Fruit fly (Drosophila melanogaster): ENCODE measurements around the gene CG6980.

The CG6980 gene

dm6 chr3R:24790036-24790435 is 17.4 kb upstream of the CG6980 start, which contains the start of gene CG13634:
CG13634 (minus strand) TSS chr3R:24790136.
- TF ChIP-seq Blimp-1 (GFP tag; optimal IDR thresholded peaks at IDR 0.05) (peak; percentile 60), CG7271 (tag; optimal IDR thresholded peaks at IDR 0.05) (no peak), CG16815 (GFP tag; optimal IDR thresholded peaks at IDR 0.05) (no peak)

- no peak for TF ChIP-seq maf-S (GFP tag; optimal IDR thresholded peaks at IDR 0.05)
- no peak for TF ChIP-seq CG8944 (GFP tag; optimal IDR thresholded peaks at IDR 0.05)
- TF ChIP-seq CTCF (GFP tag; optimal IDR thresholded peaks at IDR 0.05): no peak
- TF ChIP-seq sna (GFP tag; IDR thresholded peaks at IDR 0.05; ENCODE audit: partially characterized antibody): no peak
- peak; percentile 57 for TF ChIP-seq Nf-YC (tag; optimal IDR thresholded peaks at IDR 0.05)
- TF ChIP-seq CG13424 (tag; optimal IDR thresholded peaks at IDR 0.05): peak; percentile 62
- TF ChIP-seq Ptx1 (GFP tag; IDR thresholded peaks at IDR 0.05): 0 out of 2 replicates have a peak, but pooled peaks have one; percentile 21
- peak; percentile 20 for TF ChIP-seq nmo (GFP tag; optimal IDR thresholded peaks at IDR 0.05)
- TF ChIP-seq Dref (GFP tag; IDR thresholded peaks at IDR 0.05): no peak
- TF ChIP-seq CG4730 (GFP tag; IDR thresholded peaks at IDR 0.05): no peak
- TF ChIP-seq CG10321 (GFP tag; IDR thresholded peaks at IDR 0.05): no peak
- no peak for TF ChIP-seq CG10431 (GFP tag; optimal IDR thresholded peaks at IDR 0.05)
- no peak for TF ChIP-seq Atf-2 (GFP tag; optimal IDR thresholded peaks at IDR 0.05)
- no peak for TF ChIP-seq CG3995 (GFP tag; optimal IDR thresholded peaks at IDR 0.05)
- peak; percentile 16; the same call in 1 of the 3 replicates for TF ChIP-seq row (GFP tag; IDR thresholded peaks at IDR 0.05)
- no peak for TF ChIP-seq cas (GFP tag; IDR thresholded peaks at IDR 0.05)
- TF ChIP-seq CG15514 (GFP tag; optimal IDR thresholded peaks at IDR 0.05): peak; percentile 12
- no peak for TF ChIP-seq hkb (optimal IDR thresholded peaks at IDR 0.05)
- TF ChIP-seq hkb (GFP tag; IDR thresholded peaks at IDR 0.05): peak; percentile 15; the same call in 1 of the 2 replicates
- TF ChIP-seq CG8924 (tag; optimal IDR thresholded peaks at IDR 0.05): peak; percentile 52
- TF ChIP-seq salm (tag; optimal IDR thresholded peaks at IDR 0.05): peak; percentile 53
- TF ChIP-seq CG6689 (GFP tag; IDR thresholded peaks at IDR 0.05): peak; percentile 28; the same call in 1 of the 2 replicates
- TF ChIP-seq run (tag; optimal IDR thresholded peaks at IDR 0.05): peak; percentile 30
- TF ChIP-seq nerfin-2 (GFP tag; IDR thresholded peaks at IDR 0.05; ENCODE audit: partially characterized antibody): no peak
- TF ChIP-seq slbo (GFP tag; IDR thresholded peaks at IDR 0.05): 0 out of 2 replicates have a peak, but pooled peaks have one; percentile 12
- TF ChIP-seq CG13123 (GFP tag; optimal IDR thresholded peaks at IDR 0.05): no peak
- TF ChIP-seq HmgZ (tag; optimal IDR thresholded peaks at IDR 0.05): no peak
- TF ChIP-seq CG6854 (GFP tag; optimal IDR thresholded peaks at IDR 0.05): no peak
- no peak for TF ChIP-seq CG7963 (GFP tag; IDR thresholded peaks at IDR 0.05; ENCODE audit: partially characterized antibody)
- TF ChIP-seq CG13296 (GFP tag; optimal IDR thresholded peaks at IDR 0.05): peak; percentile 52
- TF ChIP-seq rib (GFP tag; IDR thresholded peaks at IDR 0.05): no peak
- TF ChIP-seq CoRest (tag; optimal IDR thresholded peaks at IDR 0.05): peak; percentile 29
- peak; percentile 4 for TF ChIP-seq Oli (tag; optimal IDR thresholded peaks at IDR 0.05)
- no peak for TF ChIP-seq CG15696 (tag; optimal IDR thresholded peaks at IDR 0.05)
- no peak for TF ChIP-seq CG7928 (GFP tag; optimal IDR thresholded peaks at IDR 0.05)
- TF ChIP-seq bsh (GFP tag; optimal IDR thresholded peaks at IDR 0.05): peak in 1 of 2 experiments; percentile 15
- TF ChIP-seq lmd (GFP tag; IDR thresholded peaks at IDR 0.05): 0 out of 2 replicates have a peak, but pooled peaks have one; percentile 15
- no peak for TF ChIP-seq Hr78 (GFP tag; optimal IDR thresholded peaks at IDR 0.05)
- TF ChIP-seq CG14014 (GFP tag; IDR thresholded peaks at IDR 0.05): no peak
- TF ChIP-seq CG2712 (tag; optimal IDR thresholded peaks at IDR 0.05): peak; percentile 57
- peak; percentile 2 to 21 for TF ChIP-seq Trl (optimal IDR thresholded peaks at IDR 0.05)
- no peak for TF ChIP-seq Trl (GFP tag; optimal IDR thresholded peaks at IDR 0.05)
- peak; percentile 33 for TF ChIP-seq CG3281 (GFP tag; optimal IDR thresholded peaks at IDR 0.05)
- TF ChIP-seq cwo (GFP tag; optimal IDR thresholded peaks at IDR 0.05): peak; percentile 19
- TF ChIP-seq CG1233 (GFP tag; optimal IDR thresholded peaks at IDR 0.05): peak; percentile 3
- no peak for TF ChIP-seq CG31365 (tag; optimal IDR thresholded peaks at IDR 0.05)
Measured at dm6 chr3R:24798595-24798994, 8.8 kb upstream of the CG6980 start.

Measured in whole organism, embryonic.